Fruit fly (Drosophila melanogaster) whole organism: ENCODE data around the gene SNRPG.

Source experiments
- CG8478 ChIP-seq: fragments of >200 bp; optimal IDR thresholded peaks from 2 replicates; lab custom pipeline; 2018; ENCODE audit warnings: inconsistent platforms
- Dll ChIP-seq: fragments of >200 bp; optimal IDR thresholded peaks from 2 replicates; lab custom pipeline; 2017
- EcR ChIP-seq, 2 experiments: fragments of >200 bp; optimal IDR thresholded peaks; 2 replicates each; lab custom pipeline; 2017; ENCODE audit warnings: missing biosample characterization in 2 of 2, missing genetic modification characterization in 2 of 2, missing genetic modification reagents in 2 of 2
- pan ChIP-seq: fragments of >200 bp; optimal IDR thresholded peaks from 2 replicates; lab custom pipeline; 2017
- psq ChIP-seq: fragments of >200 bp; optimal IDR thresholded peaks from 2 replicates; lab custom pipeline; 2017
- usp ChIP-seq: fragments of >200 bp; optimal IDR thresholded peaks from 2 replicates; lab custom pipeline; 2017; ENCODE audit warnings: missing biosample characterization, missing genetic modification characterization, mixed read lengths

- TF ChIP-seq CG8478 (lab: Kevin White, UChicago) (no peak), pan (lab: Kevin White, UChicago) (no peak), usp (GFP tag; lab: Kevin White, UChicago) (no peak), EcR (GFP tag; optimal IDR thresholded peaks at IDR 0.05; lab: Kevin White, UChicago) (no peak), psq (lab: Kevin White, UChicago) (no peak), Dll (lab: Kevin White, UChicago) (no peak)
These were observed 10.2 kb upstream of the SNRPG start for dm6 chrX:16650078-16651063.
